Worm (Caenorhabditis elegans) whole organism, L1 larva: ENCODE results near the gene EEED8.12.

ENCODE experiments used
- C04F5.9 ChIP-seq: sonication (generic microtip); optimal IDR thresholded peaks from 2 replicates; lab custom pipeline; 2016; ENCODE audit warnings: missing genetic modification characterization, missing compliant biosample characterization
- F16B12.6 ChIP-seq: fragments of 150-350 bp; optimal IDR thresholded peaks from 2 replicates; lab custom pipeline; 2014; ENCODE audit warnings: missing biosample characterization, missing genetic modification characterization
- Y116A8C.19 ChIP-seq: sonication (generic microtip); optimal IDR thresholded peaks from 2 replicates; lab custom pipeline; 2016; ENCODE audit warnings: missing compliant biosample characterization, missing genetic modification characterization, borderline replicate concordance
- aha-1 ChIP-seq: fragments of 150-350 bp; optimal IDR thresholded peaks from 2 replicates; lab custom pipeline; 2014; ENCODE audit warnings: missing biosample characterization, missing genetic modification characterization
- blmp-1 ChIP-seq: fragments of 150-350 bp; optimal IDR thresholded peaks from 2 replicates; lab custom pipeline; 2014; ENCODE audit warnings: missing biosample characterization, missing genetic modification characterization
- ceh-63 ChIP-seq: fragments of 200-800 bp; sonication (Bioruptor generic); optimal IDR thresholded peaks from 2 replicates; lab custom pipeline; 2018; ENCODE audit warnings: mild to moderate bottlenecking, missing genetic modification characterization, missing compliant biosample characterization
- ceh-82 ChIP-seq, 3 experiments: fragments of 150-350 bp in 1 of 3; sonication (generic microtip) in 2 of 3; optimal IDR thresholded peaks; 2 replicates each; lab custom pipeline; 2014 to 2017; ENCODE audit warnings: missing biosample characterization in 3 of 3, missing genetic modification characterization in 3 of 3
- ceh-90 ChIP-seq: sonication (generic microtip); optimal IDR thresholded peaks from 2 replicates; lab custom pipeline; 2016; ENCODE audit warnings: missing genetic modification characterization, missing compliant biosample characterization
- ces-1 ChIP-seq: fragments of 150-350 bp; optimal IDR thresholded peaks from 2 replicates; lab custom pipeline; 2014; ENCODE audit warnings: missing biosample characterization, missing genetic modification reagents, missing genetic modification characterization
- efl-1 ChIP-seq, 4 experiments: fragments of 150-350 bp; optimal IDR thresholded peaks in 3 of 4; peaks in 1 of 4; 1 replicate in 1 of 4; 2 replicates in 3 of 4; lab custom pipeline; 2014; ENCODE audit warnings: missing biosample characterization in 2 of 4, missing genetic modification characterization in 2 of 4, missing genetic modification reagents in 2 of 4
- efl-3 ChIP-seq: fragments of 200-800 bp; sonication (Bioruptor generic); optimal IDR thresholded peaks from 2 replicates; lab custom pipeline; 2018; ENCODE audit warnings: mild to moderate bottlenecking, missing genetic modification characterization, missing compliant biosample characterization
- egl-27 ChIP-seq, 2 experiments: fragments of 150-350 bp in 1 of 2; sonication (generic microtip); optimal IDR thresholded peaks; 3 replicates each; lab custom pipeline; 2017 to 2018; ENCODE audit warnings: missing biosample characterization in 2 of 2, missing genetic modification characterization in 2 of 2, missing genetic modification reagents in 2 of 2
- elt-2 ChIP-seq: sonication (generic microtip); optimal IDR thresholded peaks from 2 replicates; lab custom pipeline; 2016; ENCODE audit warnings: missing genetic modification characterization, mild to moderate bottlenecking, inconsistent platforms, missing compliant biosample characterization, missing genetic modification reagents
- elt-3 ChIP-seq, 6 experiments: fragments of 150-350 bp in 1 of 6; sonication (generic microtip); optimal IDR thresholded peaks; 2 replicates each; lab custom pipeline; 2017 to 2018; ENCODE audit warnings: missing biosample characterization in 6 of 6, missing genetic modification characterization in 6 of 6, inconsistent platforms in 1 of 6
- ets-5 ChIP-seq: fragments of 200-800 bp; sonication (Bioruptor generic); IDR thresholded peaks from 2 replicates; pipeline ENCODE4 v1.3.6; 2022; ENCODE audit warnings: missing genetic modification characterization, missing compliant biosample characterization
- fkh-10 ChIP-seq: sonication (generic microtip); optimal IDR thresholded peaks from 2 replicates; lab custom pipeline; 2017; ENCODE audit warnings: missing biosample characterization, missing genetic modification reagents, missing genetic modification characterization
- fkh-4 ChIP-seq: sonication (generic microtip); optimal IDR thresholded peaks from 2 replicates; lab custom pipeline; 2016; ENCODE audit warnings: missing compliant biosample characterization, missing genetic modification characterization, borderline replicate concordance
- fkh-8 ChIP-seq: sonication (generic microtip); optimal IDR thresholded peaks from 2 replicates; lab custom pipeline; 2016; ENCODE audit warnings: mild to moderate bottlenecking, missing genetic modification characterization, missing compliant biosample characterization
- grh-1 ChIP-seq: fragments of 200-800 bp; sonication (Bioruptor generic); IDR thresholded peaks from 2 replicates; pipeline ENCODE4 v1.3.6; 2022; ENCODE audit warnings: missing genetic modification reagents, missing genetic modification characterization, missing compliant biosample characterization
- hlh-17 ChIP-seq: fragments of 200-800 bp; sonication (Bioruptor generic); optimal IDR thresholded peaks from 2 replicates; lab custom pipeline; 2018; ENCODE audit warnings: missing genetic modification characterization, mild to moderate bottlenecking, missing compliant biosample characterization, moderate library complexity, borderline replicate concordance
- hlh-4 ChIP-seq: sonication (generic microtip); optimal IDR thresholded peaks from 2 replicates; lab custom pipeline; 2016; ENCODE audit warnings: mild to moderate bottlenecking, missing genetic modification characterization, missing compliant biosample characterization
- isw-1 ChIP-seq: fragments of 200-800 bp; sonication (Bioruptor generic); IDR thresholded peaks from 2 replicates; pipeline ENCODE4 v1.3.6; 2022; ENCODE audit warnings: missing genetic modification characterization, missing compliant biosample characterization
- lin-13 ChIP-seq: fragments of 150-350 bp; optimal IDR thresholded peaks from 2 replicates; lab custom pipeline; 2014; ENCODE audit warnings: missing biosample characterization, missing genetic modification reagents, missing genetic modification characterization
- lin-39 ChIP-seq: fragments of 150-350 bp; optimal IDR thresholded peaks from 2 replicates; lab custom pipeline; 2014; ENCODE audit warnings: missing biosample characterization, missing genetic modification reagents, missing genetic modification characterization
- lsy-2 ChIP-seq, 2 experiments: fragments of 150-350 bp; optimal IDR thresholded peaks; 2 replicates each; lab custom pipeline; 2014; ENCODE audit warnings: missing biosample characterization in 2 of 2, missing genetic modification characterization in 2 of 2
- mab-9 ChIP-seq: fragments of 200-800 bp; sonication (Bioruptor generic); IDR thresholded peaks from 2 replicates; pipeline ENCODE4 v1.3.6; 2022; ENCODE audit warnings: missing genetic modification reagents, missing genetic modification characterization, missing compliant biosample characterization
- mdl-1 ChIP-seq, 2 experiments: fragments of 150-350 bp; optimal IDR thresholded peaks; 2 replicates each; lab custom pipeline; 2014 to 2017; ENCODE audit warnings: missing biosample characterization in 2 of 2, missing genetic modification characterization in 2 of 2, inconsistent platforms in 1 of 2
- mef-2 ChIP-seq: fragments of 150-350 bp; optimal IDR thresholded peaks from 2 replicates; lab custom pipeline; 2014; ENCODE audit warnings: missing biosample characterization, missing genetic modification characterization
- mep-1 ChIP-seq: fragments of 150-350 bp; optimal IDR thresholded peaks from 2 replicates; lab custom pipeline; 2014; ENCODE audit warnings: missing biosample characterization, missing genetic modification characterization
- nhr-11 ChIP-seq: fragments of 150-350 bp; optimal IDR thresholded peaks from 2 replicates; lab custom pipeline; 2014; ENCODE audit warnings: missing biosample characterization, missing genetic modification characterization
- nhr-12 ChIP-seq: sonication (generic microtip); optimal IDR thresholded peaks from 2 replicates; lab custom pipeline; 2017; ENCODE audit warnings: missing biosample characterization, missing genetic modification characterization
- nhr-237 ChIP-seq: fragments of 150-350 bp; optimal IDR thresholded peaks from 2 replicates; lab custom pipeline; 2014; ENCODE audit warnings: missing biosample characterization, missing genetic modification characterization
- nhr-47 ChIP-seq: sonication (generic microtip); optimal IDR thresholded peaks from 2 replicates; lab custom pipeline; 2016; ENCODE audit warnings: mild to moderate bottlenecking, missing genetic modification characterization, moderate library complexity, missing compliant biosample characterization
- nhr-77 ChIP-seq: fragments of 150-350 bp; optimal IDR thresholded peaks from 2 replicates; lab custom pipeline; 2014; ENCODE audit warnings: missing biosample characterization, missing genetic modification characterization
- nhr-85 ChIP-seq: sonication (generic microtip); peaks from one replicate; lab custom pipeline; 2016; ENCODE audit warnings: missing genetic modification characterization, inconsistent platforms, missing compliant biosample characterization
- nhr-90 ChIP-seq: sonication (generic microtip); optimal IDR thresholded peaks from 2 replicates; lab custom pipeline; 2016; ENCODE audit warnings: mild to moderate bottlenecking, missing genetic modification characterization, missing compliant biosample characterization; ENCODE audit not compliant: poor library complexity
- pag-3 ChIP-seq: sonication (generic microtip); optimal IDR thresholded peaks from 2 replicates; lab custom pipeline; 2017; ENCODE audit warnings: missing genetic modification characterization, mild to moderate bottlenecking, missing compliant biosample characterization, antibody characterized with exemption, borderline replicate concordance; ENCODE audit not compliant: insufficient read depth
- pax-3 ChIP-seq: fragments of 200-800 bp; sonication (Bioruptor generic); optimal IDR thresholded peaks from 2 replicates; lab custom pipeline; 2018; ENCODE audit warnings: mild to moderate bottlenecking, missing genetic modification characterization, moderate library complexity, missing compliant biosample characterization
- pqm-1 ChIP-seq: sonication (generic microtip); optimal IDR thresholded peaks from 3 replicates; lab custom pipeline; 2017; ENCODE audit warnings: missing biosample characterization, missing genetic modification characterization
- rnt-1 ChIP-seq: sonication (generic microtip); optimal IDR thresholded peaks from 2 replicates; lab custom pipeline; 2016; ENCODE audit warnings: mild to moderate bottlenecking, missing genetic modification characterization, moderate library complexity, missing compliant biosample characterization
- skn-1 ChIP-seq: fragments of 150-350 bp; optimal IDR thresholded peaks from 2 replicates; lab custom pipeline; 2014; ENCODE audit warnings: missing biosample characterization, missing genetic modification characterization
- snpc-4 ChIP-seq: fragments of 150-350 bp; optimal IDR thresholded peaks from 2 replicates; lab custom pipeline; 2014; ENCODE audit warnings: missing biosample characterization, missing genetic modification characterization
- tlp-1 ChIP-seq: fragments of 150-350 bp; optimal IDR thresholded peaks from 2 replicates; lab custom pipeline; 2014; ENCODE audit warnings: missing biosample characterization, missing genetic modification characterization
- unc-86 ChIP-seq: sonication (generic microtip); optimal IDR thresholded peaks from 2 replicates; lab custom pipeline; 2016; ENCODE audit warnings: missing genetic modification characterization, missing compliant biosample characterization
- xbp-1 ChIP-seq: sonication (generic microtip); optimal IDR thresholded peaks from 2 replicates; lab custom pipeline; 2016; ENCODE audit warnings: missing genetic modification characterization, missing compliant biosample characterization
- zag-1 ChIP-seq: fragments of 150-350 bp; optimal IDR thresholded peaks from 2 replicates; lab custom pipeline; 2014; ENCODE audit warnings: missing biosample characterization, missing genetic modification characterization
- zip-4 ChIP-seq: fragments of 200-800 bp; sonication (Bioruptor generic); optimal IDR thresholded peaks from 2 replicates; lab custom pipeline; 2018; ENCODE audit warnings: mild to moderate bottlenecking, missing genetic modification characterization, moderate library complexity, missing compliant biosample characterization
- ztf-11 ChIP-seq, 2 experiments: sonication (generic microtip); optimal IDR thresholded peaks; 2 replicates each; lab custom pipeline; 2016 to 2017; ENCODE audit warnings: missing genetic modification characterization in 2 of 2, missing biosample characterization in 1 of 2, missing compliant biosample characterization in 1 of 2

The EEED8.12 gene

DNA sequence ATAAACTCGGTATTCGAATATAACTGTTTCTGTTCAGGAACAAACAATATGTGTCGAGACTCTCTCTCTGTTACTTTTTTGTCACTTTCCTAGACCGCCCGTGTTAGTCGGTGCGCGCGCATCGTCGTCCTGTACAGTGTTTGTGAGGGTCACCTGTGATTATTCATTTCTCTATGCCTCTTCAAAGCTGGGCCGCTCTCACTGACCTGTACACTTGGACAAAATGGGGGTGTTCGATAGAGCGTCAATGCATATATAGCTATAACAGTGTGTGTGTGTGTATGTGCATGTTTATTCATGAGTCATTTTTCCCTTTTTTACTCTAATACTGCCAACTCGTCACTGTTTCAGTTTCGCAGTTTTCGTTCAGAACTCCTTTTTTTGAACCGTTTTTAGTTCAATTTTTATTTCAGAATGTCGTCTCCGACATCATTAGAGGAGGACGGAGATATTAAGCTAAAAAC lies 29.2 kb downstream of the EEED8.12 start, which contains the start of gene pkc-3 (continued):
- TF ChIP-seq isw-1, result no peak
- TF ChIP-seq C04F5.9, result no peak
- peak; percentile 44 for TF ChIP-seq grh-1 (GFP tag; lab: Robert Waterston, UW)
- no peak for TF ChIP-seq hlh-17 (GFP tag; lab: Kevin White, UChicago)
- TF ChIP-seq nhr-47 (tag; lab: Kevin White, UChicago), result peak; percentile 37
- no peak for TF ChIP-seq lin-39 (tag; lab: Kevin White, UChicago)
- peak; percentile 16 for TF ChIP-seq rnt-1 (tag; lab: Kevin White, UChicago)
- TF ChIP-seq nhr-77 (tag; lab: Kevin White, UChicago), result peak; percentile 79
- TF ChIP-seq fkh-10 (GFP tag; lab: Kevin White, UChicago), result no peak
- peak in 1 of 2 experiments; percentile 36 for TF ChIP-seq mdl-1 (tag; optimal IDR thresholded peaks at IDR 0.05; lab: Kevin White, UChicago)
- TF ChIP-seq nhr-237 (tag; lab: Kevin White, UChicago), result no peak
- no peak for TF ChIP-seq mef-2
- TF ChIP-seq hlh-4 (tag; lab: Kevin White, UChicago), result no peak
- peak; percentile 70 for TF ChIP-seq mep-1 (tag; lab: Kevin White, UChicago)
- TF ChIP-seq xbp-1 (tag; lab: Kevin White, UChicago), result peak; percentile 30
- TF ChIP-seq efl-3 (GFP tag; lab: Kevin White, UChicago), result no peak
- TF ChIP-seq nhr-12 (tag; lab: Kevin White, UChicago), result no peak
- TF ChIP-seq egl-27 (tag; optimal IDR thresholded peaks at IDR 0.05; lab: Kevin White, UChicago), result no peak
- no peak for TF ChIP-seq pqm-1 (tag; lab: Kevin White, UChicago)
- peak; percentile 81 for TF ChIP-seq nhr-85 (tag; lab: Kevin White, UChicago)
- TF ChIP-seq ces-1 (GFP tag; lab: Kevin White, UChicago), result no peak
- TF ChIP-seq aha-1 (tag; lab: Kevin White, UChicago), result no peak
- TF ChIP-seq ztf-11 (tag; optimal IDR thresholded peaks at IDR 0.05; lab: Kevin White, UChicago), result no peak
- TF ChIP-seq fkh-8, result no peak
- TF ChIP-seq pax-3 (tag; lab: Kevin White, UChicago), result no peak
- peak; percentile 18 for TF ChIP-seq zip-4 (GFP tag; lab: Kevin White, UChicago)
- no peak for TF ChIP-seq ets-5 (GFP tag; lab: Robert Waterston, UW)
- TF ChIP-seq snpc-4 (tag; lab: Kevin White, UChicago), result no peak
- TF ChIP-seq efl-1 (optimal IDR thresholded peaks at IDR 0.05; lab: Kevin White, UChicago), result peak; percentile 53 to 54
- peak; percentile 21 to 95 for TF ChIP-seq efl-1 (GFP tag; optimal IDR thresholded peaks at IDR 0.05 in 1 of 2; lab: Kevin White, UChicago)
- peak in 1 of 3 experiments; percentile 17 for TF ChIP-seq ceh-82 (tag; optimal IDR thresholded peaks at IDR 0.05; lab: Kevin White, UChicago)
- peak in 3 of 6 experiments; percentile 6 to 74 (median 66) for TF ChIP-seq elt-3 (tag; optimal IDR thresholded peaks at IDR 0.05; lab: Kevin White, UChicago)
- TF ChIP-seq blmp-1 (tag; lab: Kevin White, UChicago), result peak; percentile 84
- peak; percentile 40 for TF ChIP-seq lin-13 (GFP tag; lab: Kevin White, UChicago)
- TF ChIP-seq F16B12.6 (tag; lab: Kevin White, UChicago), result no peak
- TF ChIP-seq nhr-11 (tag; lab: Kevin White, UChicago), result no peak
- no peak for TF ChIP-seq tlp-1 (tag; lab: Kevin White, UChicago)
- peak; percentile 77 for TF ChIP-seq nhr-90
- TF ChIP-seq fkh-4 (tag; lab: Kevin White, UChicago), result no peak
- no peak for TF ChIP-seq ceh-63 (GFP tag; lab: Kevin White, UChicago)
- TF ChIP-seq elt-2 (tag; lab: Kevin White, UChicago), result peak; percentile 68
- no peak for TF ChIP-seq mab-9 (GFP tag; lab: Robert Waterston, UW)
- TF ChIP-seq lsy-2 (tag; optimal IDR thresholded peaks at IDR 0.05; lab: Kevin White, UChicago), result peak; percentile 56 to 58
- TF ChIP-seq pag-3, result no peak
- no peak for TF ChIP-seq unc-86 (tag; lab: Kevin White, UChicago)
- TF ChIP-seq skn-1, result peak; percentile 51
- no peak for TF ChIP-seq zag-1 (tag; lab: Kevin White, UChicago)
- TF ChIP-seq Y116A8C.19 (tag; lab: Kevin White, UChicago), result no peak
- no peak for TF ChIP-seq ceh-90 (tag; lab: Kevin White, UChicago)
